Worm (Caenorhabditis elegans) whole organism, L4/young adult: ENCODE results near the gene nhr-225.

ENCODE experiments used
- W03F9.2 ChIP-seq: fragments of 150-350 bp; optimal IDR thresholded peaks from 2 replicates; lab custom pipeline; 2014; ENCODE audit warnings: missing biosample characterization, missing genetic modification characterization
- dao-5 ChIP-seq: sonication (generic microtip); optimal IDR thresholded peaks from 2 replicates; lab custom pipeline; 2016; ENCODE audit warnings: missing genotype, missing genetic modification characterization, moderate library complexity, missing compliant biosample characterization

- TF ChIP-seq dao-5 (tag; lab: Kevin White, UChicago): no peak
- no peak for TF ChIP-seq W03F9.2 (tag; lab: Kevin White, UChicago)
Observed at ce11 chrV:2264925-2265324, 25.3 kb downstream of the nhr-225 start.
